Fruit fly (Drosophila melanogaster) whole organism, embryonic: ENCODE data around the gene VhaM9.7-b.
A peak's percentile ranks its signal among the peaks of the same experiment; 100 is the strongest.

ENCODE experiments used
- CG11504 ChIP-seq: fragments of 200-800 bp; sonication (Bioruptor generic); optimal IDR thresholded peaks from 3 replicates; lab custom pipeline; 2019; ENCODE audit warnings: missing biosample characterization, mild to moderate bottlenecking, missing genetic modification characterization, moderate library complexity
- CG11695 ChIP-seq: fragments of 200-800 bp; sonication (Bioruptor generic); IDR thresholded peaks from 3 replicates; pipeline ENCODE4 v1.3.6; 2022; ENCODE audit warnings: missing biosample characterization, missing genetic modification characterization
- CG12071 ChIP-seq: fragments of 200-800 bp; sonication (Bioruptor generic); optimal IDR thresholded peaks from 3 replicates; lab custom pipeline; 2018; ENCODE audit warnings: missing biosample characterization, mild to moderate bottlenecking, missing genetic modification characterization
- CG12769 ChIP-seq: fragments of 200-800 bp; sonication (Bioruptor generic); optimal IDR thresholded peaks from 2 replicates; lab custom pipeline; 2019; ENCODE audit warnings: missing biosample characterization, mild to moderate bottlenecking, missing genetic modification characterization, moderate library complexity
- CG13123 ChIP-seq: fragments of 200-800 bp; sonication (Bioruptor generic); optimal IDR thresholded peaks from 2 replicates; lab custom pipeline; 2016; ENCODE audit warnings: missing biosample characterization, missing genetic modification characterization
- CG13287 ChIP-seq: fragments of 200-800 bp; sonication (Bioruptor generic); IDR thresholded peaks from 2 replicates; pipeline ENCODE4 v1.3.6; 2022; ENCODE audit warnings: missing biosample characterization, missing genetic modification characterization; ENCODE audit not compliant: partially characterized antibody
- CG14050 ChIP-seq: fragments of 200-800 bp; sonication (Bioruptor generic); IDR thresholded peaks from 3 replicates; pipeline ENCODE4 v1.3.6; 2022; ENCODE audit warnings: missing biosample characterization, missing genetic modification characterization
- CG14441 ChIP-seq: fragments of 200-800 bp; sonication (Bioruptor generic); IDR thresholded peaks from 2 replicates; pipeline ENCODE4 v1.3.6; 2022; ENCODE audit warnings: missing biosample characterization, missing genetic modification characterization
- CG15514 ChIP-seq: fragments of 200-800 bp; sonication (Bioruptor generic); optimal IDR thresholded peaks from 3 replicates; lab custom pipeline; 2017; ENCODE audit warnings: missing biosample characterization, missing genetic modification characterization, mild to moderate bottlenecking, moderate library complexity, missing genetic modification reagents
- CG1603 ChIP-seq: fragments of 200-800 bp; sonication (Bioruptor generic); optimal IDR thresholded peaks from 2 replicates; lab custom pipeline; 2019; ENCODE audit warnings: missing biosample characterization, mild to moderate bottlenecking, missing genetic modification characterization, moderate library complexity
- CG18262 ChIP-seq: fragments of 200-800 bp; optimal IDR thresholded peaks from 3 replicates; lab custom pipeline; 2019; ENCODE audit warnings: missing biosample characterization, mild to moderate bottlenecking, missing genetic modification characterization, moderate library complexity
- CG3163 ChIP-seq: fragments of 200-800 bp; sonication (Bioruptor generic); optimal IDR thresholded peaks from 3 replicates; lab custom pipeline; 2016; ENCODE audit warnings: missing biosample characterization, missing genetic modification characterization
- CG32532 ChIP-seq: fragments of 200-800 bp; sonication (Bioruptor generic); IDR thresholded peaks from 2 replicates; pipeline ENCODE4 v1.3.6; 2022; ENCODE audit warnings: missing biosample characterization, missing genetic modification characterization
- CG34422 ChIP-seq: fragments of 200-800 bp; sonication (Bioruptor generic); IDR thresholded peaks from 3 replicates; pipeline ENCODE4 v1.3.6; 2022; ENCODE audit warnings: missing biosample characterization, missing genetic modification characterization
- CG4854 ChIP-seq: fragments of 200-800 bp; sonication (Bioruptor generic); optimal IDR thresholded peaks from 2 replicates; lab custom pipeline; 2016; ENCODE audit warnings: missing biosample characterization, missing genetic modification characterization, inconsistent platforms
- CG6254 ChIP-seq: fragments of 200-800 bp; sonication (Bioruptor generic); optimal IDR thresholded peaks from 3 replicates; lab custom pipeline; 2017; ENCODE audit warnings: mild to moderate bottlenecking, missing biosample characterization, missing genetic modification reagents, missing genetic modification characterization
- CG7745 ChIP-seq: fragments of 200-800 bp; sonication (Bioruptor generic); optimal IDR thresholded peaks from 2 replicates; lab custom pipeline; 2018; ENCODE audit warnings: missing biosample characterization, mild to moderate bottlenecking, missing genetic modification characterization, moderate library complexity
- CG8281 ChIP-seq: fragments of 200-800 bp; sonication (Bioruptor generic); optimal IDR thresholded peaks from 2 replicates; lab custom pipeline; 2018; ENCODE audit warnings: missing biosample characterization, mild to moderate bottlenecking, missing genetic modification characterization, moderate library complexity
- CG9215 ChIP-seq: fragments of 200-800 bp; sonication (Bioruptor generic); IDR thresholded peaks from 2 replicates; pipeline ENCODE4 v1.3.6; 2022; ENCODE audit warnings: missing biosample characterization, missing genetic modification characterization
- CG9797 ChIP-seq: fragments of 200-800 bp; sonication (Bioruptor generic); optimal IDR thresholded peaks from 3 replicates; lab custom pipeline; 2018; ENCODE audit warnings: missing biosample characterization, mild to moderate bottlenecking, missing genetic modification characterization
- Ets65A ChIP-seq: fragments of 200-800 bp; sonication (Bioruptor generic); peaks from one replicate; lab custom pipeline; 2016; ENCODE audit warnings: missing biosample characterization, missing genetic modification characterization
- Gsc ChIP-seq: fragments of 200-800 bp; sonication (Bioruptor generic); IDR thresholded peaks from 2 replicates; pipeline ENCODE4 v1.3.6; 2022; ENCODE audit warnings: missing biosample characterization, missing genetic modification characterization
- HLH3B ChIP-seq: fragments of 200-800 bp; sonication (Bioruptor generic); IDR thresholded peaks from 2 replicates; pipeline ENCODE4 v1.3.6; 2022; ENCODE audit warnings: missing biosample characterization, missing genetic modification characterization
- HLH4C ChIP-seq: fragments of 200-800 bp; sonication (Bioruptor generic); IDR thresholded peaks from 3 replicates; pipeline ENCODE4 v1.3.6; 2022; ENCODE audit warnings: missing biosample characterization, missing genetic modification characterization; ENCODE audit not compliant: partially characterized antibody
- HmgD ChIP-seq: fragments of 200-800 bp; sonication (Bioruptor generic); optimal IDR thresholded peaks from 3 replicates; lab custom pipeline; 2016; ENCODE audit warnings: missing biosample characterization, missing genetic modification characterization
- Hr39 ChIP-seq: fragments of >200 bp; optimal IDR thresholded peaks from 2 replicates; lab custom pipeline; 2017
- Med ChIP-seq: fragments of 200-800 bp; sonication (Bioruptor generic); peaks from one replicate; lab custom pipeline; 2016; ENCODE audit warnings: missing biosample characterization, missing genetic modification characterization, mild to moderate bottlenecking, inconsistent platforms, moderate library complexity
- Oli ChIP-seq: fragments of 200-800 bp; sonication (Bioruptor generic); optimal IDR thresholded peaks from 2 replicates; lab custom pipeline; 2018; ENCODE audit warnings: missing biosample characterization, mild to moderate bottlenecking, missing genetic modification characterization, moderate library complexity
- Poxn ChIP-seq: fragments of 200-800 bp; sonication (Bioruptor generic); IDR thresholded peaks from 2 replicates; pipeline ENCODE4 v1.3.6; 2022; ENCODE audit warnings: missing biosample characterization, missing genetic modification characterization
- Ptx1 ChIP-seq: fragments of 200-800 bp; sonication (Bioruptor generic); IDR thresholded peaks from 2 replicates; pipeline ENCODE4 v1.3.6; 2022; ENCODE audit warnings: missing biosample characterization, missing genetic modification characterization
- Spps ChIP-seq: fragments of 200-800 bp; sonication (Bioruptor generic); optimal IDR thresholded peaks from 2 replicates; lab custom pipeline; 2018; ENCODE audit warnings: missing biosample characterization, mild to moderate bottlenecking, missing genetic modification characterization
- Tbp ChIP-seq: fragments of >200 bp; optimal IDR thresholded peaks from 2 replicates; lab custom pipeline; 2018; ENCODE audit warnings: missing biosample characterization, missing genetic modification characterization
- al ChIP-seq: fragments of 200-800 bp; sonication (Bioruptor generic); IDR thresholded peaks from 2 replicates; pipeline ENCODE4 v1.3.6; 2022; ENCODE audit warnings: missing biosample characterization, missing genetic modification characterization
- aop ChIP-seq: fragments of 200-800 bp; sonication (Bioruptor generic); IDR thresholded peaks from 2 replicates; pipeline ENCODE4 v1.3.6; 2022; ENCODE audit warnings: missing biosample characterization, missing genetic modification characterization
- bbx ChIP-seq: fragments of 200-800 bp; sonication (Bioruptor generic); IDR thresholded peaks from 2 replicates; pipeline ENCODE4 v1.3.6; 2022; ENCODE audit warnings: missing biosample characterization, missing genetic modification characterization; ENCODE audit not compliant: partially characterized antibody
- bigmax ChIP-seq: fragments of 200-800 bp; sonication (Bioruptor generic); optimal IDR thresholded peaks from 2 replicates; lab custom pipeline; 2018; ENCODE audit warnings: missing biosample characterization, mild to moderate bottlenecking, missing genetic modification characterization
- bowl ChIP-seq: fragments of 200-800 bp; sonication (Bioruptor generic); IDR thresholded peaks from 2 replicates; pipeline ENCODE4 v1.3.6; 2022; ENCODE audit warnings: missing biosample characterization, missing genetic modification characterization
- cg ChIP-seq: fragments of 200-800 bp; sonication (Bioruptor generic); optimal IDR thresholded peaks from 3 replicates; lab custom pipeline; 2019; ENCODE audit warnings: missing biosample characterization, mild to moderate bottlenecking, missing genetic modification characterization, moderate library complexity
- grn ChIP-seq: fragments of 200-800 bp; sonication (Bioruptor generic); optimal IDR thresholded peaks from 3 replicates; lab custom pipeline; 2017; ENCODE audit warnings: missing biosample characterization, missing genetic modification characterization
- ind ChIP-seq: fragments of 200-800 bp; sonication (Bioruptor generic); optimal IDR thresholded peaks from 3 replicates; lab custom pipeline; 2016; ENCODE audit warnings: missing biosample characterization, missing genetic modification characterization
- luna ChIP-seq: fragments of 200-800 bp; sonication (Bioruptor generic); optimal IDR thresholded peaks from 2 replicates; lab custom pipeline; 2016; ENCODE audit warnings: missing biosample characterization, missing genetic modification characterization
- mirr ChIP-seq: fragments of 200-800 bp; sonication (Bioruptor generic); optimal IDR thresholded peaks from 3 replicates; lab custom pipeline; 2018; ENCODE audit warnings: missing biosample characterization, mild to moderate bottlenecking, missing genetic modification characterization
- nau ChIP-seq: fragments of 200-800 bp; sonication (Bioruptor generic); optimal IDR thresholded peaks from 3 replicates; lab custom pipeline; 2017; ENCODE audit warnings: missing biosample characterization, mild to moderate bottlenecking, missing genetic modification characterization, missing genetic modification reagents
- pnt ChIP-seq: fragments of 200-800 bp; sonication (Bioruptor generic); optimal IDR thresholded peaks from 3 replicates; lab custom pipeline; 2016; ENCODE audit warnings: missing biosample characterization, missing genetic modification characterization
- scrt ChIP-seq: fragments of 200-800 bp; sonication (Bioruptor generic); optimal IDR thresholded peaks from 2 replicates; lab custom pipeline; 2018; ENCODE audit warnings: missing biosample characterization, mild to moderate bottlenecking, missing genetic modification characterization, moderate library complexity
- sim ChIP-seq: fragments of 200-800 bp; sonication (Bioruptor generic); IDR thresholded peaks from 2 replicates; pipeline ENCODE4 v1.3.6; 2022; ENCODE audit warnings: missing biosample characterization, missing genetic modification characterization
- slou ChIP-seq: fragments of 200-800 bp; sonication (Bioruptor generic); optimal IDR thresholded peaks from 3 replicates; lab custom pipeline; 2016; ENCODE audit warnings: missing biosample characterization, missing genetic modification characterization
- slp2 ChIP-seq: fragments of 200-800 bp; sonication (Bioruptor generic); optimal IDR thresholded peaks from 2 replicates; lab custom pipeline; 2016; ENCODE audit warnings: missing biosample characterization, missing genetic modification characterization
- ssp ChIP-seq: fragments of 200-800 bp; sonication (Bioruptor generic); IDR thresholded peaks from 2 replicates; pipeline ENCODE4 v1.3.6; 2022; ENCODE audit warnings: missing biosample characterization, missing genetic modification characterization
- stc ChIP-seq: fragments of 200-800 bp; sonication (Bioruptor generic); IDR thresholded peaks from 2 replicates; pipeline ENCODE4 v1.3.6; 2022; ENCODE audit warnings: missing biosample characterization, missing genetic modification characterization
- usp ChIP-seq: fragments of >200 bp; optimal IDR thresholded peaks from 2 replicates; lab custom pipeline; 2017; ENCODE audit warnings: missing biosample characterization, missing genetic modification characterization
- zen ChIP-seq: fragments of 200-800 bp; sonication (Bioruptor generic); optimal IDR thresholded peaks from 3 replicates; lab custom pipeline; 2018; ENCODE audit warnings: missing biosample characterization, mild to moderate bottlenecking, missing genetic modification characterization, moderate library complexity
- zfh2 ChIP-seq: fragments of 200-800 bp; sonication (Bioruptor generic); optimal IDR thresholded peaks from 2 replicates; lab custom pipeline; 2016; ENCODE audit warnings: missing biosample characterization, missing genetic modification characterization

Gene VhaM9.7-b

dm6 chr3L:21501928-21502327, 37.7 kb upstream of the VhaM9.7-b start (continued):
- TF ChIP-seq Ptx1 (GFP tag; lab: Robert Waterston, UW) (0 out of 2 replicates have a peak, but pooled peaks have one; percentile 26), stc (GFP tag; lab: Robert Waterston, UW) (peak; percentile 33; the same call in 1 of the 2 replicates), CG6254 (GFP tag; lab: Kevin White, UChicago) (no peak), bigmax (GFP tag; lab: Kevin White, UChicago) (no peak), cg (GFP tag; lab: Kevin White, UChicago) (no peak), CG13287 (GFP tag; lab: Robert Waterston, UW) (no peak), zfh2 (peak; percentile 14), bowl (GFP tag; lab: Robert Waterston, UW) (no peak), CG34422 (no peak), CG9797 (no peak), CG12769 (peak; percentile 15), CG11695 (GFP tag; lab: Robert Waterston, UW) (peak; percentile 46; the same call in 1 of the 3 replicates), Poxn (GFP tag; lab: Robert Waterston, UW) (no peak), nau (no peak), CG18262 (tag; lab: Kevin White, UChicago) (peak; percentile 5), Tbp (GFP tag; lab: Kevin White, UChicago) (no peak), CG12071 (peak; percentile 3), Spps (tag; lab: Kevin White, UChicago) (no peak), CG11504 (tag; lab: Kevin White, UChicago) (peak; percentile 32), al (no peak), slp2 (no peak), CG8281 (no peak), scrt (no peak), HmgD (GFP tag; lab: Kevin White, UChicago) (no peak), mirr (GFP tag; lab: Kevin White, UChicago) (no peak), CG9215 (GFP tag; lab: Robert Waterston, UW) (no peak), sim (no peak), CG32532 (GFP tag; lab: Robert Waterston, UW) (peak; percentile 50; the same call in 1 of the 2 replicates), HLH3B (peak; percentile 47; the same call in 1 of the 2 replicates), zen (no peak), CG15514 (GFP tag; lab: Kevin White, UChicago) (peak; percentile 18), pnt (GFP tag; lab: Kevin White, UChicago) (no peak), CG14050 (no peak), ind (GFP tag; lab: Kevin White, UChicago) (no peak), HLH4C (GFP tag; lab: Robert Waterston, UW) (no peak), CG4854 (no peak), usp (GFP tag; lab: Kevin White, UChicago) (no peak), CG7745 (no peak), aop (no peak), luna (GFP tag; lab: Kevin White, UChicago) (no peak), CG14441 (GFP tag; lab: Robert Waterston, UW) (peak; percentile 26; the same call in 1 of the 2 replicates), Ets65A (GFP tag; lab: Kevin White, UChicago) (peak; percentile 11), bbx (GFP tag; lab: Robert Waterston, UW) (no peak), Med (GFP tag; lab: Kevin White, UChicago) (peak; percentile 23), Hr39 (lab: Kevin White, UChicago) (no peak), Oli (tag; lab: Kevin White, UChicago) (no peak), ssp (no peak), CG3163 (GFP tag; lab: Kevin White, UChicago) (no peak), grn (GFP tag; lab: Kevin White, UChicago) (peak; percentile 75), CG1603 (tag; lab: Kevin White, UChicago) (peak; percentile 15), CG13123 (GFP tag; lab: Kevin White, UChicago) (no peak), Gsc (GFP tag; lab: Robert Waterston, UW) (no peak), slou (GFP tag; lab: Kevin White, UChicago) (no peak)
